Worm (Caenorhabditis elegans): ENCODE measurements around the gene F19C6.5.

The F19C6.5 gene

ce11 chrX:9999599-10000201 is 15.0 kb upstream of the F19C6.5 start (continued):
- TF ChIP-seq cebp-1 (GFP tag; IDR thresholded peaks at IDR 0.05) (no peak), cebp-1 (tag; optimal IDR thresholded peaks at IDR 0.05) (peak; percentile 84), ceh-27 (GFP tag; optimal IDR thresholded peaks at IDR 0.05) (peak; percentile 60), let-526 (GFP tag; IDR thresholded peaks at IDR 0.05) (0 out of 2 replicates have a peak, but pooled peaks have one; percentile 24), tbp1 (GFP tag; optimal IDR thresholded peaks at IDR 0.05) (peak; percentile 5), K11D2.4 (GFP tag; IDR thresholded peaks at IDR 0.05) (peak; percentile 66; the same call in 1 of the 2 replicates), chd-7 (tag; optimal IDR thresholded peaks at IDR 0.05) (peak; percentile 78), F57A8.1 (GFP tag; optimal IDR thresholded peaks at IDR 0.05) (no peak)

- TF ChIP-seq K12H6.12 (tag; optimal IDR thresholded peaks at IDR 0.05), result no peak
- no peak for TF ChIP-seq Y53G8AR.9 (GFP tag; conservative IDR thresholded peaks at IDR 0.05)
- no peak for TF ChIP-seq aptf-3 (GFP tag; IDR thresholded peaks at IDR 0.05)
- TF ChIP-seq sptf-2 (GFP tag; optimal IDR thresholded peaks at IDR 0.05), result no peak
- TF ChIP-seq K11D2.4 (GFP tag; IDR thresholded peaks at IDR 0.05), result no peak
- TF ChIP-seq ceh-100 (GFP tag; IDR thresholded peaks at IDR 0.05), result no peak
- TF ChIP-seq Y95B8A.8 (GFP tag; IDR thresholded peaks at IDR 0.05), result no peak
- TF ChIP-seq ceh-91 (GFP tag; IDR thresholded peaks at IDR 0.05), result no peak
- no peak for TF ChIP-seq madf-10 (tag; optimal IDR thresholded peaks at IDR 0.05)
- TF ChIP-seq nfya-2 (GFP tag; IDR thresholded peaks at IDR 0.05), result no peak
- no peak for TF ChIP-seq B0336.3 (GFP tag; IDR thresholded peaks at IDR 0.05)
- TF ChIP-seq lin-54 (GFP tag; optimal IDR thresholded peaks at IDR 0.05), result no peak
- no peak for TF ChIP-seq madf-8 (GFP tag; conservative IDR thresholded peaks at IDR 0.05)
Measured at ce11 chrX:9999192-9999591, 14.5 kb upstream of the F19C6.5 start, which contains the start of gene grk-1. Gene grk-1, minus strand, starts transcription at chrX:9999208.

ce11 chrX:9997344-9997743 is 12.6 kb upstream of the F19C6.5 start:
- TF ChIP-seq nhr-80 (tag; optimal IDR thresholded peaks at IDR 0.05), result peak; percentile 61
- no peak for TF ChIP-seq sdz-38 (tag; optimal IDR thresholded peaks at IDR 0.05)

ce11 chrX:9993100-9993499 is 8.4 kb upstream of the F19C6.5 start:
- no peak for TF ChIP-seq die-1 (tag; optimal IDR thresholded peaks at IDR 0.05)
- TF ChIP-seq ztf-18 (tag; optimal IDR thresholded peaks at IDR 0.05), result no peak
- TF ChIP-seq tbp1 (GFP tag; optimal IDR thresholded peaks at IDR 0.05), result no peak
- TF ChIP-seq bed-1 (GFP tag; IDR thresholded peaks at IDR 0.05), result no peak
- no peak for TF ChIP-seq nfya-2 (GFP tag; IDR thresholded peaks at IDR 0.05)
- TF ChIP-seq hlh-26 (GFP tag; conservative IDR thresholded peaks at IDR 0.05), result no peak
- TF ChIP-seq C06A6.2 (GFP tag; conservative IDR thresholded peaks at IDR 0.05), result no peak
- TF ChIP-seq aptf-3 (GFP tag; IDR thresholded peaks at IDR 0.05), result no peak
- TF ChIP-seq mes-4 (tag; optimal IDR thresholded peaks at IDR 0.05), result no peak
- no peak for TF ChIP-seq B0019.2 (GFP tag; conservative IDR thresholded peaks at IDR 0.05)
- TF ChIP-seq F10E7.11 (tag; optimal IDR thresholded peaks at IDR 0.05), result no peak
- TF ChIP-seq lin-26 (GFP tag; IDR thresholded peaks at IDR 0.05), result no peak
- TF ChIP-seq let-526 (GFP tag; IDR thresholded peaks at IDR 0.05), result no peak
- TF ChIP-seq F49E8.2 (tag; optimal IDR thresholded peaks at IDR 0.05; ENCODE audit: insufficient read depth), result no peak
- TF ChIP-seq Y53G8AR.9 (GFP tag; conservative IDR thresholded peaks at IDR 0.05), result no peak
- no peak for TF ChIP-seq ceh-100 (GFP tag; IDR thresholded peaks at IDR 0.05)

- no peak for TF ChIP-seq snpc-4 (GFP tag; optimal IDR thresholded peaks at IDR 0.05)
- peak in 2 of 4 experiments; percentile 63 to 71 for TF ChIP-seq snpc-4 (tag; optimal IDR thresholded peaks at IDR 0.05)
- TF ChIP-seq ceh-58 (GFP tag; IDR thresholded peaks at IDR 0.05), result no peak
Measured at ce11 chrX:9988884-9989283, 4.1 kb upstream of the F19C6.5 start.
